Fruit fly (Drosophila melanogaster): ENCODE data around the gene out.
A peak's percentile ranks its signal among the peaks of the same experiment; 100 is the strongest.

The out gene

DNA sequence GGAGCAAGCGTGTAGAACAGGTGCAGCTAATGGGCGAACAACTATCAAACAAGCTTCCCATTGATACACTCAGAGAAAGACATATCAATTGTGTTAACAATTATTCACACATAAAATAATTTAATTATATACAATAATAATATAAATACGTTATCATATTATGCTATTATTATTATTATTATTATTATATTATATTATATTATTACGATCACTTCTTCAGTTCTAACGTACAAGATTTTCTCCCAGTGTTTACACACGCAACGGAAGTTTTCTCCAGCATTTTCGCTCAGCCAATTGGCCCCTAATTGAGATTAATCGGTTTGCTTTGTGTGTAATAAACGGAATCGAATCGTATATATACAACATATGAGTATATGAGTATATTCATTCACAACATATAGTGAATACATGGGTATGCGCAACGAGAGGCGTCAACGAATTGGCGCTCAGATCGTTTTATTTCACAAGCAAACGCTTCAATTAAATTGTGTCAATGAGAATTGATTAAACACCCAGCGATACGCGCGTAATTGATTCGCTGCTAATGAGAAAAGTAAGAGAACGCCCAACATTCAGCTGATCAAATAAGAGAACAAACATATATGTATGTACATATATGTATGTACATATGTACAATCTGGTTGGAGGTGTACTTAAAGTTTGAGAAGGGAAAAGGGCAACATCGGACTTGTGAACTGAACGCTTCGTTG, 4.7 kb downstream of the out start (continued):
- no peak for TF ChIP-seq CG5180 (GFP tag; optimal IDR thresholded peaks at IDR 0.05)
- TF ChIP-seq abd-A (tag; optimal IDR thresholded peaks at IDR 0.05) = no peak
- no peak; the same call in 1 of the 2 replicates for TF ChIP-seq Adf1 (GFP tag; IDR thresholded peaks at IDR 0.05)
- TF ChIP-seq CG17385 (GFP tag; optimal IDR thresholded peaks at IDR 0.05) = peak; percentile 62
- TF ChIP-seq CG14667 (GFP tag; IDR thresholded peaks at IDR 0.05) = peak; percentile 45
- TF ChIP-seq CG10979 (tag; optimal IDR thresholded peaks at IDR 0.05) = peak; percentile 72
- TF ChIP-seq chn (GFP tag; optimal IDR thresholded peaks at IDR 0.05) = no peak
- TF ChIP-seq CG7556 (GFP tag; optimal IDR thresholded peaks at IDR 0.05) = peak; percentile 73
- TF ChIP-seq BEAF-32 (GFP tag; optimal IDR thresholded peaks at IDR 0.05) = no peak
- peak; percentile 53 for TF ChIP-seq CG15696 (tag; optimal IDR thresholded peaks at IDR 0.05)
- peak; percentile 33 for TF ChIP-seq fd3F (GFP tag; optimal IDR thresholded peaks at IDR 0.05)
- no peak for TF ChIP-seq jing (GFP tag; optimal IDR thresholded peaks at IDR 0.05)
- peak; percentile 77 for TF ChIP-seq lab (GFP tag; optimal IDR thresholded peaks at IDR 0.05)
- TF ChIP-seq CG17829 (tag; optimal IDR thresholded peaks at IDR 0.05) = peak; percentile 76
- peak; percentile 28; the same call in 1 of the 3 replicates for TF ChIP-seq croc (GFP tag; conservative IDR thresholded peaks at IDR 0.05)
- peak; percentile 73 for TF ChIP-seq Meics (GFP tag; optimal IDR thresholded peaks at IDR 0.05)
- TF ChIP-seq tin (GFP tag; optimal IDR thresholded peaks at IDR 0.05) = peak; percentile 0
- TF ChIP-seq ara (GFP tag; IDR thresholded peaks at IDR 0.05) = peak; percentile 32; the same call in 1 of the 2 replicates
- TF ChIP-seq Dfd (GFP tag; optimal IDR thresholded peaks at IDR 0.05) = no peak
- TF ChIP-seq CG7987 (GFP tag; optimal IDR thresholded peaks at IDR 0.05) = no peak
- TF ChIP-seq CG16779 (GFP tag; IDR thresholded peaks at IDR 0.05) = no peak
- peak; percentile 39 for TF ChIP-seq trem (tag; optimal IDR thresholded peaks at IDR 0.05)
- TF ChIP-seq CG5953 (GFP tag; IDR thresholded peaks at IDR 0.05) = no peak
- peak; percentile 73 for TF ChIP-seq slbo (GFP tag; IDR thresholded peaks at IDR 0.05)
- no peak for TF ChIP-seq Sry-β (GFP tag; optimal IDR thresholded peaks at IDR 0.05)
- peak; percentile 74 for TF ChIP-seq CG3281 (GFP tag; optimal IDR thresholded peaks at IDR 0.05)
- TF ChIP-seq CoRest (tag; optimal IDR thresholded peaks at IDR 0.05) = peak; percentile 75
- TF ChIP-seq sqz (GFP tag; optimal IDR thresholded peaks at IDR 0.05) = no peak
- TF ChIP-seq CG1233 (GFP tag; optimal IDR thresholded peaks at IDR 0.05) = peak; percentile 29
- peak; percentile 43 for TF ChIP-seq org-1 (GFP tag; optimal IDR thresholded peaks at IDR 0.05)
- peak; percentile 30 for TF ChIP-seq CG15514 (GFP tag; optimal IDR thresholded peaks at IDR 0.05)
- no peak for TF ChIP-seq HmgD (GFP tag; optimal IDR thresholded peaks at IDR 0.05)
- peak; percentile 57 for TF ChIP-seq CG34376 (GFP tag; optimal IDR thresholded peaks at IDR 0.05)
- peak; percentile 34; the same call in 1 of the 2 replicates for TF ChIP-seq H2.0 (GFP tag; IDR thresholded peaks at IDR 0.05)
- peak; percentile 67 for TF ChIP-seq ranshi (GFP tag; IDR thresholded peaks at IDR 0.05)
- no peak for TF ChIP-seq Ets97D (GFP tag; optimal IDR thresholded peaks at IDR 0.05)
- TF ChIP-seq CG6765 (GFP tag; optimal IDR thresholded peaks at IDR 0.05) = no peak
- peak in 1 of 2 experiments; percentile 48 for TF ChIP-seq dpn (GFP tag; optimal IDR thresholded peaks at IDR 0.05)
- peak; percentile 43 for TF ChIP-seq CG4820 (GFP tag; optimal IDR thresholded peaks at IDR 0.05)
- no peak for TF ChIP-seq klu (GFP tag; IDR thresholded peaks at IDR 0.05)
- no peak for TF ChIP-seq wdn (GFP tag; IDR thresholded peaks at IDR 0.05)
- peak; percentile 24 for TF ChIP-seq az2 (GFP tag; optimal IDR thresholded peaks at IDR 0.05)
- peak; percentile 56 for TF ChIP-seq lmd (GFP tag; IDR thresholded peaks at IDR 0.05)
- no peak for TF ChIP-seq CG11085 (GFP tag; IDR thresholded peaks at IDR 0.05)
- TF ChIP-seq Ada2b (GFP tag; IDR thresholded peaks at IDR 0.05) = peak; percentile 59
- TF ChIP-seq slp2 (GFP tag; optimal IDR thresholded peaks at IDR 0.05) = no peak
- peak; percentile 68 for TF ChIP-seq nmo (GFP tag; optimal IDR thresholded peaks at IDR 0.05)
- no peak for TF ChIP-seq ken (GFP tag; IDR thresholded peaks at IDR 0.05)
- no peak for TF ChIP-seq Nf-YA (GFP tag; IDR thresholded peaks at IDR 0.05)
- peak; percentile 45 for TF ChIP-seq Six4 (GFP tag; optimal IDR thresholded peaks at IDR 0.05)

All from whole organism, embryonic.